Worm (Caenorhabditis elegans) whole organism, early embryonic: Measurements from ENCODE around the gene phg-1.

Experiments
- B0310.2 ChIP-seq: sonication (generic microtip); optimal IDR thresholded peaks from 2 replicates; lab custom pipeline; 2016; ENCODE audit warnings: mild to moderate bottlenecking, missing genetic modification characterization, missing compliant biosample characterization
- F13C5.2 ChIP-seq: sonication (generic microtip); optimal IDR thresholded peaks from 2 replicates; lab custom pipeline; 2017; ENCODE audit warnings: mild to moderate bottlenecking, missing genetic modification characterization, inconsistent platforms, missing compliant biosample characterization
- aly-1 ChIP-seq: sonication (generic microtip); optimal IDR thresholded peaks from 2 replicates; lab custom pipeline; 2016; ENCODE audit warnings: missing genetic modification characterization, missing compliant biosample characterization
- ama-1 ChIP-seq: fragments of 150-350 bp; optimal IDR thresholded peaks from 2 replicates; lab custom pipeline; 2014
- ceh-13 ChIP-seq: fragments of 200-800 bp; sonication (Bioruptor generic); optimal IDR thresholded peaks from 2 replicates; lab custom pipeline; 2018; ENCODE audit warnings: mild to moderate bottlenecking, missing genetic modification characterization, missing compliant biosample characterization
- ceh-36 ChIP-seq: sonication (generic microtip); optimal IDR thresholded peaks from 2 replicates; lab custom pipeline; 2016; ENCODE audit warnings: missing genetic modification characterization, inconsistent platforms, missing compliant biosample characterization
- ets-7 ChIP-seq: sonication (generic microtip); optimal IDR thresholded peaks from 2 replicates; lab custom pipeline; 2016; ENCODE audit warnings: missing genotype, missing genetic modification characterization, missing compliant biosample characterization
- flt-1 ChIP-seq: fragments of 200-800 bp; sonication (Bioruptor generic); IDR thresholded peaks from 2 replicates; pipeline ENCODE4 v1.3.6; 2022; ENCODE audit warnings: missing genetic modification characterization, missing compliant biosample characterization
- hmbx-1 ChIP-seq: sonication (generic microtip); optimal IDR thresholded peaks from 2 replicates; lab custom pipeline; 2016; ENCODE audit warnings: mild to moderate bottlenecking, missing genetic modification characterization, missing compliant biosample characterization
- hmg-4 ChIP-seq: fragments of 200-800 bp; sonication (Bioruptor generic); optimal IDR thresholded peaks from 2 replicates; lab custom pipeline; 2018; ENCODE audit warnings: mild to moderate bottlenecking, missing genetic modification characterization, missing compliant biosample characterization
- hnd-1 ChIP-seq: sonication (generic microtip); optimal IDR thresholded peaks from 2 replicates; lab custom pipeline; 2016; ENCODE audit warnings: missing genetic modification characterization, missing compliant biosample characterization
- pes-1 ChIP-seq: fragments of 200-800 bp; sonication (Bioruptor generic); IDR thresholded peaks from 2 replicates; pipeline ENCODE4 v1.3.6; 2022; ENCODE audit warnings: missing genetic modification reagents, missing genetic modification characterization, missing compliant biosample characterization
- scrt-1 ChIP-seq: fragments of 200-800 bp; sonication (Bioruptor generic); IDR thresholded peaks from 2 replicates; pipeline ENCODE4 v1.3.6; 2022; ENCODE audit warnings: missing genetic modification characterization, missing compliant biosample characterization
- sea-1 ChIP-seq: fragments of 200-800 bp; sonication (Bioruptor generic); conservative IDR thresholded peaks from 2 replicates; pipeline ENCODE4 v1.3.6; 2022; ENCODE audit warnings: missing genetic modification characterization, missing compliant biosample characterization
- tbx-11 ChIP-seq: fragments of 200-800 bp; sonication (Bioruptor generic); IDR thresholded peaks from 2 replicates; pipeline ENCODE4 v1.3.6; 2022; ENCODE audit warnings: missing genetic modification characterization, missing compliant biosample characterization
- tbx-37 ChIP-seq: fragments of 200-800 bp; sonication (Bioruptor generic); conservative IDR thresholded peaks from 2 replicates; pipeline ENCODE4 v1.3.6; 2022; ENCODE audit warnings: missing genetic modification reagents, missing genetic modification characterization, missing compliant biosample characterization
- tra-4 ChIP-seq: sonication (generic microtip); optimal IDR thresholded peaks from 2 replicates; lab custom pipeline; 2017; ENCODE audit warnings: missing genetic modification characterization, missing compliant biosample characterization

The phg-1 gene

ce11 chrII:10127389-10127788 lies 10.1 kb upstream of the phg-1 start, which contains the start of gene F27E5.8:
Gene F27E5.8 (minus strand): TSS chrII:10127489.
- TF ChIP-seq scrt-1 (no peak), tbx-11 (no peak), pes-1 (GFP tag; lab: Robert Waterston, UW) (no peak), ets-7 (tag; lab: Kevin White, UChicago) (no peak), tra-4 (tag; lab: Kevin White, UChicago) (no peak), hmg-4 (no peak), tbx-37 (GFP tag; lab: Robert Waterston, UW) (no peak)

ce11 chrII:10131760-10132159 lies 5.7 kb upstream of the phg-1 start, which contains the start of gene F27E5.5:
Gene F27E5.5 (minus strand): TSS chrII:10131860.
- TF ChIP-seq hmbx-1 (tag; lab: Kevin White, UChicago) (no peak), B0310.2 (tag; lab: Kevin White, UChicago) (no peak), tbx-11 (no peak), ets-7 (tag; lab: Kevin White, UChicago) (no peak), scrt-1 (no peak), F13C5.2 (tag; lab: Kevin White, UChicago) (no peak), flt-1 (GFP tag; lab: Robert Waterston, UW) (no peak), ama-1 (lab: Kevin White, UChicago) (no peak), ceh-36 (tag; lab: Kevin White, UChicago) (no peak), tra-4 (tag; lab: Kevin White, UChicago) (no peak), ceh-13 (GFP tag; lab: Kevin White, UChicago) (no peak), aly-1 (tag; lab: Kevin White, UChicago) (no peak), hmg-4 (no peak), sea-1 (GFP tag; lab: Robert Waterston, UW) (no peak), hnd-1 (tag; lab: Kevin White, UChicago) (no peak), tbx-37 (GFP tag; lab: Robert Waterston, UW) (no peak), pes-1 (GFP tag; lab: Robert Waterston, UW) (no peak)

ce11 chrII:10132818-10133217 lies 4.6 kb upstream of the phg-1 start:
- TF ChIP-seq flt-1 (GFP tag; lab: Robert Waterston, UW) (no peak), sea-1 (GFP tag; lab: Robert Waterston, UW) (no peak), ceh-36 (tag; lab: Kevin White, UChicago) (no peak), pes-1 (GFP tag; lab: Robert Waterston, UW) (no peak), F13C5.2 (tag; lab: Kevin White, UChicago) (no peak), tbx-37 (GFP tag; lab: Robert Waterston, UW) (no peak), ets-7 (tag; lab: Kevin White, UChicago) (no peak), scrt-1 (no peak), tbx-11 (no peak), B0310.2 (tag; lab: Kevin White, UChicago) (no peak), hmg-4 (no peak), hmbx-1 (tag; lab: Kevin White, UChicago) (no peak), ceh-13 (GFP tag; lab: Kevin White, UChicago) (no peak), ama-1 (lab: Kevin White, UChicago) (no peak), aly-1 (tag; lab: Kevin White, UChicago) (no peak), hnd-1 (tag; lab: Kevin White, UChicago) (no peak), tra-4 (tag; lab: Kevin White, UChicago) (no peak)

- TF ChIP-seq hmg-4: no peak
- no peak for TF ChIP-seq ceh-36 (tag; lab: Kevin White, UChicago)
- TF ChIP-seq tra-4 (tag; lab: Kevin White, UChicago): no peak
- no peak for TF ChIP-seq tbx-11
- TF ChIP-seq ceh-13 (GFP tag; lab: Kevin White, UChicago): no peak
- no peak for TF ChIP-seq aly-1 (tag; lab: Kevin White, UChicago)
- no peak for TF ChIP-seq sea-1 (GFP tag; lab: Robert Waterston, UW)
- no peak for TF ChIP-seq B0310.2 (tag; lab: Kevin White, UChicago)
- TF ChIP-seq F13C5.2 (tag; lab: Kevin White, UChicago): no peak
- TF ChIP-seq tbx-37 (GFP tag; lab: Robert Waterston, UW): no peak
- no peak for TF ChIP-seq ama-1 (lab: Kevin White, UChicago)
- TF ChIP-seq pes-1 (GFP tag; lab: Robert Waterston, UW): no peak
- no peak for TF ChIP-seq scrt-1
Measured at ce11 chrII:10134285-10134995, 3.0 kb upstream of the phg-1 start, which contains the start of gene F27E5.9. Gene F27E5.9 (plus strand): TSS chrII:10134945.

ce11 chrII:10136771-10137170 lies 687 bp upstream of the phg-1 start:
- no peak for TF ChIP-seq hnd-1 (tag; lab: Kevin White, UChicago)
- no peak for TF ChIP-seq tbx-37 (GFP tag; lab: Robert Waterston, UW)
- TF ChIP-seq aly-1 (tag; lab: Kevin White, UChicago): no peak
- TF ChIP-seq tbx-11: no peak
- no peak for TF ChIP-seq tra-4 (tag; lab: Kevin White, UChicago)
- TF ChIP-seq hmbx-1 (tag; lab: Kevin White, UChicago): no peak
- no peak for TF ChIP-seq ceh-13 (GFP tag; lab: Kevin White, UChicago)
- TF ChIP-seq B0310.2 (tag; lab: Kevin White, UChicago): no peak
- TF ChIP-seq ets-7 (tag; lab: Kevin White, UChicago): no peak
- no peak for TF ChIP-seq F13C5.2 (tag; lab: Kevin White, UChicago)
- no peak for TF ChIP-seq hmg-4
- TF ChIP-seq ceh-36 (tag; lab: Kevin White, UChicago): no peak
- TF ChIP-seq ama-1 (lab: Kevin White, UChicago): no peak
- TF ChIP-seq pes-1 (GFP tag; lab: Robert Waterston, UW): no peak
- TF ChIP-seq scrt-1: no peak
- no peak for TF ChIP-seq flt-1 (GFP tag; lab: Robert Waterston, UW)
- TF ChIP-seq sea-1 (GFP tag; lab: Robert Waterston, UW): no peak

ce11 chrII:10139177-10139640 lies 1.8 kb downstream of the phg-1 start, which contains the start of gene asah-2:
Gene asah-2 (plus strand): TSS chrII:10139590.
- TF ChIP-seq ceh-13 (GFP tag; lab: Kevin White, UChicago) (no peak), hnd-1 (tag; lab: Kevin White, UChicago) (no peak), tbx-37 (GFP tag; lab: Robert Waterston, UW) (no peak), ets-7 (tag; lab: Kevin White, UChicago) (no peak), hmg-4 (no peak), flt-1 (GFP tag; lab: Robert Waterston, UW) (no peak), tbx-11 (no peak), sea-1 (GFP tag; lab: Robert Waterston, UW) (no peak), ceh-36 (tag; lab: Kevin White, UChicago) (no peak), tra-4 (tag; lab: Kevin White, UChicago) (no peak), ama-1 (lab: Kevin White, UChicago) (no peak), aly-1 (tag; lab: Kevin White, UChicago) (no peak), F13C5.2 (tag; lab: Kevin White, UChicago) (no peak), B0310.2 (tag; lab: Kevin White, UChicago) (no peak), hmbx-1 (tag; lab: Kevin White, UChicago) (no peak)
